Worm (Caenorhabditis elegans) whole organism, L4 larva: ENCODE measurements around the gene C17C3.11.

ENCODE experiments used
- ceh-28 ChIP-seq: fragments of 150-350 bp; optimal IDR thresholded peaks from 2 replicates; lab custom pipeline; 2014; ENCODE audit warnings: missing biosample characterization, missing genetic modification reagents, missing genetic modification characterization
- hif-1 ChIP-seq, 2 experiments: sonication (generic microtip); optimal IDR thresholded peaks; 2 replicates each; lab custom pipeline; 2016 to 2017; ENCODE audit warnings: missing compliant biosample characterization in 2 of 2, missing genetic modification characterization in 2 of 2, missing genetic modification reagents in 2 of 2, missing genotype in 2 of 2, mild to moderate bottlenecking in 1 of 2
- lsy-2 ChIP-seq, 2 experiments: fragments of 150-350 bp in 1 of 2; sonication (generic microtip) in 1 of 2; optimal IDR thresholded peaks; 2 replicates each; lab custom pipeline; 2014 to 2017; ENCODE audit warnings: missing biosample characterization in 2 of 2, missing genetic modification characterization in 2 of 2
- madf-5 ChIP-seq, 2 experiments: fragments of 200-800 bp; sonication (Bioruptor generic); IDR thresholded peaks; 2 replicates each; pipeline ENCODE4 v1.3.6; 2022; ENCODE audit warnings: missing compliant biosample characterization in 2 of 2, missing genetic modification characterization in 2 of 2
- nhr-11 ChIP-seq: fragments of 150-350 bp; optimal IDR thresholded peaks from 2 replicates; lab custom pipeline; 2014; ENCODE audit warnings: missing biosample characterization, missing genetic modification characterization
- nhr-76 ChIP-seq: fragments of 150-350 bp; optimal IDR thresholded peaks from 2 replicates; lab custom pipeline; 2014; ENCODE audit warnings: missing biosample characterization, missing genetic modification characterization
- tag-97 ChIP-seq: fragments of 200-800 bp; sonication (Bioruptor generic); IDR thresholded peaks from 2 replicates; pipeline ENCODE4 v1.3.6; 2022; ENCODE audit warnings: missing genetic modification characterization, missing compliant biosample characterization
- unc-130 ChIP-seq: sonication (generic microtip); optimal IDR thresholded peaks from 2 replicates; lab custom pipeline; 2016; ENCODE audit warnings: missing genetic modification reagents, missing genetic modification characterization, missing compliant biosample characterization
- unc-62 ChIP-seq, 3 experiments: fragments of 150-350 bp in 1 of 3; sonication (generic microtip); optimal IDR thresholded peaks in 2 of 3; peaks in 1 of 3; 1 replicate in 1 of 3; 2 replicates in 2 of 3; lab custom pipeline; 2014 to 2017; ENCODE audit warnings: missing biosample characterization in 3 of 3, missing genetic modification characterization in 3 of 3, missing genetic modification reagents in 3 of 3, missing genotype in 1 of 3
- zag-1 ChIP-seq: fragments of 150-350 bp; optimal IDR thresholded peaks from 2 replicates; lab custom pipeline; 2014; ENCODE audit warnings: missing biosample characterization, missing genetic modification characterization

ce11 chrII:5537524-5537923 lies at the start of gene C17C3.11:
- TF ChIP-seq lsy-2 (tag; optimal IDR thresholded peaks at IDR 0.05; lab: Kevin White, UChicago) (no peak), ceh-28 (tag; lab: Kevin White, UChicago) (no peak), unc-130 (GFP tag; lab: Kevin White, UChicago) (no peak), nhr-11 (tag; lab: Kevin White, UChicago) (no peak), tag-97 (GFP tag; lab: Robert Waterston, UW) (no peak), unc-62 (GFP tag; optimal IDR thresholded peaks at IDR 0.05 in 1 of 2; lab: Kevin White, UChicago) (no peak), unc-62 (tag; optimal IDR thresholded peaks at IDR 0.05; lab: Kevin White, UChicago) (no peak), hif-1 (tag; optimal IDR thresholded peaks at IDR 0.05; lab: Kevin White, UChicago) (no peak), madf-5 (GFP tag; IDR thresholded peaks at IDR 0.05; lab: Robert Waterston, UW) (no peak), nhr-76 (no peak), zag-1 (tag; lab: Kevin White, UChicago) (no peak)
